Fruit fly (Drosophila melanogaster): ENCODE results near the gene pb.

DNA sequence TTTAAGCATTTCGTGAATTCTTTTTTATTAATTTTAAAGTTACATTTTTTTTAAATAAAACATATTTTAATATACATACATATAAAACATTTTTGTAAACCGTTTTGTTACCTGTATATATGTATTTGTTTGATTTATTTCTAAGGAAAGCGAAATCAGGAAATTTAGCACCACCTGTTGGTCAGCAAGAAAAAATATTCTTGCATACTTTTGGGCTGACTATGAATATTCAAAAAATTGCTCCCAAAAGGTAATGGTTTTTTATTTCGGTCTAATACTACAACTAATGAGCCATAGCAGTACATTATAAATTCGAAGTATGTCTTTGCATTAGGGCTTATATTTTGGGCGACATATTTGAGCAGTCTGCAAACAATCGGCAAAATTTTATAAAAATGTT, 58.2 kb downstream of the pb start:
- TF ChIP-seq CG11456 (GFP tag; IDR thresholded peaks at IDR 0.05) (no peak), CG11247 (GFP tag; IDR thresholded peaks at IDR 0.05) (no peak), HmgZ (tag; optimal IDR thresholded peaks at IDR 0.05) (no peak), CG3407 (GFP tag; optimal IDR thresholded peaks at IDR 0.05) (no peak), mam (GFP tag; optimal IDR thresholded peaks at IDR 0.05) (no peak), ap (GFP tag; IDR thresholded peaks at IDR 0.05) (no peak), CG8388 (GFP tag; optimal IDR thresholded peaks at IDR 0.05) (no peak), Taf1 (GFP tag; IDR thresholded peaks at IDR 0.05) (no peak), Bgb (GFP tag; IDR thresholded peaks at IDR 0.05; ENCODE audit: partially characterized antibody) (no peak), usp (GFP tag; optimal IDR thresholded peaks at IDR 0.05) (no peak), chinmo (GFP tag; IDR thresholded peaks at IDR 0.05; ENCODE audit: partially characterized antibody) (no peak), CG11696 (GFP tag; IDR thresholded peaks at IDR 0.05) (no peak), CG2202 (tag; optimal IDR thresholded peaks at IDR 0.05) (no peak)

Data from whole organism, embryonic.